Fruit fly (Drosophila melanogaster) whole organism, pupa: ENCODE data around the gene Lon.

Source experiments
- CG10348 ChIP-seq: fragments of 200-800 bp; sonication (Bioruptor generic); IDR thresholded peaks from 2 replicates; pipeline ENCODE4 v1.3.6; 2022; ENCODE audit warnings: missing biosample characterization, missing genetic modification characterization
- CG14655 ChIP-seq: fragments of 200-800 bp; sonication (Bioruptor generic); optimal IDR thresholded peaks from 3 replicates; lab custom pipeline; 2017; ENCODE audit warnings: mild to moderate bottlenecking, missing biosample characterization, missing genetic modification reagents, missing genetic modification characterization
- CG15710 ChIP-seq: fragments of 200-800 bp; sonication (Bioruptor generic); optimal IDR thresholded peaks from 2 replicates; lab custom pipeline; 2018; ENCODE audit warnings: missing biosample characterization, mild to moderate bottlenecking, missing genetic modification characterization, moderate library complexity
- CG17806 ChIP-seq: fragments of 200-800 bp; sonication (Bioruptor generic); optimal IDR thresholded peaks from 2 replicates; lab custom pipeline; 2018; ENCODE audit warnings: missing biosample characterization, mild to moderate bottlenecking, missing genetic modification characterization, moderate library complexity
- CG4496 ChIP-seq: fragments of 200-800 bp; sonication (Bioruptor generic); IDR thresholded peaks from 3 replicates; pipeline ENCODE4 v1.3.6; 2022; ENCODE audit warnings: missing biosample characterization, missing genetic modification characterization
- CG8159 ChIP-seq: fragments of 200-800 bp; sonication (Bioruptor generic); optimal IDR thresholded peaks from 3 replicates; lab custom pipeline; 2018; ENCODE audit warnings: missing biosample characterization, mild to moderate bottlenecking, missing genetic modification characterization, moderate library complexity
- D1 ChIP-seq: fragments of 200-800 bp; sonication (Bioruptor generic); optimal IDR thresholded peaks from 2 replicates; lab custom pipeline; 2018; ENCODE audit warnings: missing biosample characterization, mild to moderate bottlenecking, missing genetic modification characterization, moderate library complexity
- Ets98B ChIP-seq: fragments of 200-800 bp; sonication (Bioruptor generic); IDR thresholded peaks from 2 replicates; pipeline ENCODE4 v1.3.6; 2022; ENCODE audit warnings: missing biosample characterization, missing genetic modification characterization
- Pif1A ChIP-seq: fragments of 200-800 bp; sonication (Bioruptor generic); optimal IDR thresholded peaks from 3 replicates; lab custom pipeline; 2016; ENCODE audit warnings: missing biosample characterization, missing genetic modification characterization
- Pif1B ChIP-seq: fragments of 200-800 bp; sonication (Bioruptor generic); optimal IDR thresholded peaks from 3 replicates; lab custom pipeline; 2016; ENCODE audit warnings: missing biosample characterization, missing genetic modification characterization

DNA sequence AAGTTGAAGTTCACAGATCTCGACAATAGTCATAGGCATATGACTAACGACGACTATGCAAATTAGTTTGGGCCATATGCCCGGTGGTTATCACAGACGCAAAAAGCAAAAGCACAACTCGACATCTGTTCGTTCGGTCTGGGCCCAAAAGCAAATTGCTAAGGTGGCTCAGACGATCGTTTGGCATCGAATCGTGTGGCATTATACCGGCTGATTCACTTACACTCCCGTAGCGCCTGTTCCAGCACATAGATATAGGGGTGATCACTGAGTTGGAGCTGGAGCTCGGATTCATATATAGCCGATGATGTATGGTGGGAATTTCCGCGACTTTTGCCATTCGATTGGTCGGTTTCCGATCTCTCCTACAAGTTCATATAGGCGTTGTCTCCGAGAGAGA lies 45.9 kb downstream of the Lon start:
- no peak for TF ChIP-seq Pif1A (GFP tag; lab: Kevin White, UChicago)
- no peak for TF ChIP-seq CG14655 (GFP tag; lab: Kevin White, UChicago)
- no peak for TF ChIP-seq CG4496 (GFP tag; lab: Robert Waterston, UW)
- TF ChIP-seq CG17806 (tag; lab: Kevin White, UChicago): no peak
- TF ChIP-seq CG10348 (GFP tag; lab: Robert Waterston, UW): no peak
- no peak for TF ChIP-seq Pif1B
- TF ChIP-seq D1: no peak
- no peak for TF ChIP-seq CG8159
- no peak for TF ChIP-seq CG15710 (tag; lab: Kevin White, UChicago)
- no peak for TF ChIP-seq Ets98B (GFP tag; lab: Robert Waterston, UW)
